Worm (Caenorhabditis elegans) whole organism, young adult: ENCODE results near the gene F52E4.5.

Experiments used
- B0336.3 ChIP-seq: fragments of 200-800 bp; sonication (Bioruptor generic); IDR thresholded peaks from 2 replicates; pipeline ENCODE4 v1.3.6; 2022; ENCODE audit warnings: missing genetic modification characterization, missing compliant biosample characterization
- C06A6.2 ChIP-seq: fragments of 200-800 bp; sonication (Bioruptor generic); conservative IDR thresholded peaks from 2 replicates; pipeline ENCODE4 v1.3.6; 2022; ENCODE audit warnings: missing genetic modification characterization, missing compliant biosample characterization
- D2030.7 ChIP-seq: fragments of 200-800 bp; sonication (Bioruptor generic); IDR thresholded peaks from 2 replicates; pipeline ENCODE4 v1.3.6; 2022; ENCODE audit warnings: missing genetic modification reagents, missing genetic modification characterization, missing compliant biosample characterization
- F37B4.10 ChIP-seq: fragments of 200-800 bp; sonication (Bioruptor generic); IDR thresholded peaks from 2 replicates; pipeline ENCODE4 v1.3.6; 2022; ENCODE audit warnings: missing genetic modification characterization, missing compliant biosample characterization
- F55B11.4 ChIP-seq: sonication (generic microtip); optimal IDR thresholded peaks from 2 replicates; lab custom pipeline; 2016; ENCODE audit warnings: missing compliant biosample characterization, missing genetic modification characterization, borderline replicate concordance; ENCODE audit not compliant: insufficient read depth
- Y56A3A.18 ChIP-seq: fragments of 200-800 bp; sonication (Bioruptor generic); IDR thresholded peaks from 2 replicates; pipeline ENCODE4 v1.3.6; 2022; ENCODE audit warnings: missing genetic modification reagents, missing genetic modification characterization, missing compliant biosample characterization
- Y79H2A.3 ChIP-seq: fragments of 200-800 bp; sonication (Bioruptor generic); conservative IDR thresholded peaks from 2 replicates; pipeline ENCODE4 v1.3.6; 2022; ENCODE audit warnings: missing genetic modification reagents, missing genetic modification characterization, missing compliant biosample characterization
- Y95B8A.8 ChIP-seq: fragments of 200-800 bp; sonication (Bioruptor generic); IDR thresholded peaks from 2 replicates; pipeline ENCODE4 v1.3.6; 2022; ENCODE audit warnings: missing genetic modification reagents, missing genetic modification characterization, missing compliant biosample characterization
- aptf-3 ChIP-seq: fragments of 200-800 bp; sonication (Bioruptor generic); IDR thresholded peaks from 2 replicates; pipeline ENCODE4 v1.3.6; 2022; ENCODE audit warnings: missing genetic modification characterization, missing compliant biosample characterization
- athp-1 ChIP-seq: sonication (generic microtip); optimal IDR thresholded peaks from 2 replicates; lab custom pipeline; 2017; ENCODE audit warnings: mild to moderate bottlenecking, missing genetic modification characterization, missing compliant biosample characterization
- attf-6 ChIP-seq: fragments of 200-800 bp; sonication (Bioruptor generic); IDR thresholded peaks from 2 replicates; pipeline ENCODE4 v1.3.6; 2022; ENCODE audit warnings: missing genetic modification reagents, missing genetic modification characterization, missing compliant biosample characterization
- bed-2 ChIP-seq: fragments of 200-800 bp; sonication (Bioruptor generic); IDR thresholded peaks from 2 replicates; pipeline ENCODE4 v1.3.6; 2022; ENCODE audit warnings: missing genetic modification reagents, missing genetic modification characterization, missing compliant biosample characterization
- ccch-3 ChIP-seq: fragments of 200-800 bp; sonication (Bioruptor generic); optimal IDR thresholded peaks from 2 replicates; lab custom pipeline; 2018; ENCODE audit warnings: mild to moderate bottlenecking, missing genetic modification characterization, missing compliant biosample characterization
- ceh-100 ChIP-seq: fragments of 200-800 bp; sonication (Bioruptor generic); IDR thresholded peaks from 2 replicates; pipeline ENCODE4 v1.3.6; 2022; ENCODE audit warnings: missing genetic modification reagents, missing genetic modification characterization, missing compliant biosample characterization
- ceh-27 ChIP-seq: fragments of 200-800 bp; sonication (Bioruptor generic); optimal IDR thresholded peaks from 2 replicates; lab custom pipeline; 2018; ENCODE audit warnings: mild to moderate bottlenecking, missing genetic modification characterization, moderate library complexity, missing compliant biosample characterization
- ceh-91 ChIP-seq: fragments of 200-800 bp; sonication (Bioruptor generic); IDR thresholded peaks from 2 replicates; pipeline ENCODE4 v1.3.6; 2022; ENCODE audit warnings: missing genetic modification reagents, missing genetic modification characterization, missing compliant biosample characterization
- die-1 ChIP-seq: sonication (generic microtip); optimal IDR thresholded peaks from 2 replicates; lab custom pipeline; 2016; ENCODE audit warnings: missing genotype, mild to moderate bottlenecking, missing genetic modification characterization, missing compliant biosample characterization
- dpff-1 ChIP-seq: sonication (generic microtip); optimal IDR thresholded peaks from 2 replicates; lab custom pipeline; 2017; ENCODE audit warnings: mild to moderate bottlenecking, missing genetic modification characterization, missing compliant biosample characterization
- egl-18 ChIP-seq: fragments of 200-800 bp; sonication (Bioruptor generic); IDR thresholded peaks from 2 replicates; pipeline ENCODE4 v1.3.6; 2022; ENCODE audit warnings: missing genetic modification reagents, missing genetic modification characterization, missing compliant biosample characterization
- egrh-3 ChIP-seq: fragments of 200-800 bp; sonication (Bioruptor generic); IDR thresholded peaks from 2 replicates; pipeline ENCODE4 v1.3.6; 2022; ENCODE audit warnings: missing genetic modification reagents, missing genetic modification characterization, missing compliant biosample characterization
- ekl-4 ChIP-seq: fragments of 200-800 bp; sonication (Bioruptor generic); IDR thresholded peaks from 2 replicates; pipeline ENCODE4 v1.3.6; 2022; ENCODE audit warnings: missing genetic modification reagents, missing genetic modification characterization, missing compliant biosample characterization
- hmg-20 ChIP-seq: fragments of 200-800 bp; sonication (Bioruptor generic); IDR thresholded peaks from 2 replicates; pipeline ENCODE4 v1.3.6; 2022; ENCODE audit warnings: missing genetic modification reagents, missing genetic modification characterization, missing compliant biosample characterization
- let-526 ChIP-seq: fragments of 200-800 bp; sonication (Bioruptor generic); IDR thresholded peaks from 2 replicates; pipeline ENCODE4 v1.3.6; 2022; ENCODE audit warnings: missing genetic modification reagents, missing genetic modification characterization, missing compliant biosample characterization
- lin-26 ChIP-seq: fragments of 200-800 bp; sonication (Bioruptor generic); IDR thresholded peaks from 2 replicates; pipeline ENCODE4 v1.3.6; 2022; ENCODE audit warnings: missing genetic modification reagents, missing genetic modification characterization, missing compliant biosample characterization
- lin-35 ChIP-seq, 3 experiments: fragments of 150-350 bp in 2 of 3; sonication (generic microtip) in 1 of 3; optimal IDR thresholded peaks; 2 replicates each; lab custom pipeline; 2014 to 2018; ENCODE audit warnings: missing biosample characterization in 3 of 3, missing genetic modification characterization in 3 of 3, missing genetic modification reagents in 3 of 3
- lin-40 ChIP-seq: sonication (generic microtip); optimal IDR thresholded peaks from 2 replicates; lab custom pipeline; 2016; ENCODE audit warnings: missing genetic modification characterization, mild to moderate bottlenecking, missing compliant biosample characterization, missing genotype, missing genetic modification reagents
- lir-1 ChIP-seq: fragments of 200-800 bp; sonication (Bioruptor generic); conservative IDR thresholded peaks from 2 replicates; pipeline ENCODE4 v1.3.6; 2022; ENCODE audit warnings: missing genetic modification reagents, missing genetic modification characterization, missing compliant biosample characterization
- mel-28 ChIP-seq: sonication (generic microtip); optimal IDR thresholded peaks from 2 replicates; lab custom pipeline; 2016; ENCODE audit warnings: borderline replicate concordance, mild to moderate bottlenecking, missing genetic modification characterization, missing compliant biosample characterization
- mxl-1 ChIP-seq: sonication (generic microtip); optimal IDR thresholded peaks from 2 replicates; lab custom pipeline; 2016; ENCODE audit warnings: missing genetic modification characterization, missing compliant biosample characterization
- nfya-1 ChIP-seq: sonication (generic microtip); optimal IDR thresholded peaks from 2 replicates; lab custom pipeline; 2017; ENCODE audit warnings: antibody characterized with exemption, missing compliant biosample characterization, missing genetic modification characterization, borderline replicate concordance; ENCODE audit not compliant: insufficient read depth
- nhr-90 ChIP-seq: sonication (generic microtip); optimal IDR thresholded peaks from 2 replicates; lab custom pipeline; 2016; ENCODE audit warnings: missing genotype, mild to moderate bottlenecking, missing genetic modification characterization, missing compliant biosample characterization
- repo-1 ChIP-seq: sonication (generic microtip); optimal IDR thresholded peaks from 2 replicates; lab custom pipeline; 2017; ENCODE audit warnings: mild to moderate bottlenecking, missing genetic modification characterization, missing compliant biosample characterization
- rpc-1 ChIP-seq, 2 experiments: fragments of 150-350 bp in 1 of 2; sonication (generic microtip) in 1 of 2; optimal IDR thresholded peaks; 2 replicates each; lab custom pipeline; 2014 to 2018; ENCODE audit warnings: missing biosample characterization in 1 of 2, missing genetic modification characterization in 1 of 2, missing genetic modification reagents in 1 of 2, missing genotype in 1 of 2
- snpc-4 ChIP-seq, 5 experiments: fragments of 150-350 bp in 1 of 5; sonication (generic microtip) in 4 of 5; optimal IDR thresholded peaks; 2 replicates each; lab custom pipeline; 2014 to 2018; ENCODE audit warnings: missing genetic modification characterization in 5 of 5, missing biosample characterization in 3 of 5, antibody characterized with exemption in 2 of 5, mild to moderate bottlenecking in 2 of 5, missing compliant biosample characterization in 2 of 5, missing genotype in 2 of 5, moderate library complexity in 2 of 5, missing genetic modification reagents in 1 of 5
- sptf-2 ChIP-seq: fragments of 200-800 bp; sonication (Bioruptor generic); optimal IDR thresholded peaks from 2 replicates; lab custom pipeline; 2018; ENCODE audit warnings: mild to moderate bottlenecking, missing genetic modification characterization, missing compliant biosample characterization
- zim-3 ChIP-seq: sonication (generic microtip); optimal IDR thresholded peaks from 2 replicates; lab custom pipeline; 2017; ENCODE audit warnings: mild to moderate bottlenecking, missing genetic modification characterization, moderate library complexity, missing compliant biosample characterization
- ztf-18 ChIP-seq: sonication (generic microtip); optimal IDR thresholded peaks from 2 replicates; lab custom pipeline; 2016; ENCODE audit warnings: missing genotype, mild to moderate bottlenecking, missing genetic modification characterization, missing compliant biosample characterization
- ztf-22 ChIP-seq: fragments of 200-800 bp; sonication (Bioruptor generic); optimal IDR thresholded peaks from 2 replicates; lab custom pipeline; 2018; ENCODE audit warnings: mild to moderate bottlenecking, missing genetic modification characterization, moderate library complexity, missing compliant biosample characterization

Gene F52E4.5

ce11 chrX:3067052-3067451, 20.1 kb downstream of the F52E4.5 start:
- TF ChIP-seq ztf-18 (tag; lab: Kevin White, UChicago) (no peak), ztf-22 (GFP tag; lab: Kevin White, UChicago) (no peak), egl-18 (GFP tag; lab: Robert Waterston, UW) (no peak), athp-1 (tag; lab: Kevin White, UChicago) (no peak), lin-26 (GFP tag; lab: Robert Waterston, UW) (no peak), snpc-4 (GFP tag; optimal IDR thresholded peaks at IDR 0.05; lab: Kevin White, UChicago) (no peak), snpc-4 (tag; optimal IDR thresholded peaks at IDR 0.05; lab: Kevin White, UChicago) (no peak), C06A6.2 (GFP tag; lab: Robert Waterston, UW) (no peak), F55B11.4 (no peak), let-526 (GFP tag; lab: Robert Waterston, UW) (no peak)

ce11 chrX:3063274-3063673, 23.9 kb downstream of the F52E4.5 start, which contains the start of gene ceh-30:
Gene ceh-30, plus strand, starts transcription at chrX:3063574.
- TF ChIP-seq sptf-2 (no peak), Y56A3A.18 (GFP tag; lab: Robert Waterston, UW) (no peak), ceh-27 (no peak), ceh-91 (GFP tag; lab: Robert Waterston, UW) (no peak), nfya-1 (tag; lab: Kevin White, UChicago) (no peak), F55B11.4 (no peak), repo-1 (tag; lab: Kevin White, UChicago) (no peak), ccch-3 (GFP tag; lab: Kevin White, UChicago) (no peak), bed-2 (GFP tag; lab: Robert Waterston, UW) (no peak), dpff-1 (tag; lab: Kevin White, UChicago) (no peak), attf-6 (GFP tag; lab: Robert Waterston, UW) (no peak), die-1 (tag; lab: Kevin White, UChicago) (no peak), Y95B8A.8 (GFP tag; lab: Robert Waterston, UW) (no peak), aptf-3 (no peak), lin-35 (GFP tag; optimal IDR thresholded peaks at IDR 0.05; lab: Kevin White, UChicago) (no peak), Y79H2A.3 (GFP tag; lab: Robert Waterston, UW) (no peak), egrh-3 (no peak), zim-3 (no peak), lir-1 (GFP tag; lab: Robert Waterston, UW) (no peak)

ce11 chrX:3061698-3062097, 25.4 kb downstream of the F52E4.5 start:
- TF ChIP-seq egl-18 (GFP tag; lab: Robert Waterston, UW) = no peak
- no peak for TF ChIP-seq mel-28
- TF ChIP-seq hmg-20 (GFP tag; lab: Robert Waterston, UW) = no peak
- TF ChIP-seq ceh-100 (GFP tag; lab: Robert Waterston, UW) = no peak
- TF ChIP-seq Y56A3A.18 (GFP tag; lab: Robert Waterston, UW) = no peak
- no peak for TF ChIP-seq nfya-1 (tag; lab: Kevin White, UChicago)
- TF ChIP-seq lin-40 (tag; lab: Kevin White, UChicago) = no peak
- no peak for TF ChIP-seq rpc-1 (optimal IDR thresholded peaks at IDR 0.05; lab: Kevin White, UChicago)
- TF ChIP-seq rpc-1 (tag; optimal IDR thresholded peaks at IDR 0.05; lab: Kevin White, UChicago) = no peak
- no peak for TF ChIP-seq nhr-90 (tag; lab: Kevin White, UChicago)
- no peak for TF ChIP-seq mxl-1 (tag; lab: Kevin White, UChicago)
- TF ChIP-seq B0336.3 (GFP tag; lab: Robert Waterston, UW) = no peak
- TF ChIP-seq ekl-4 (GFP tag; lab: Robert Waterston, UW) = no peak
- no peak for TF ChIP-seq F37B4.10 (GFP tag; lab: Robert Waterston, UW)
- TF ChIP-seq D2030.7 (GFP tag; lab: Robert Waterston, UW) = no peak
